Worm (Caenorhabditis elegans): ENCODE data around the gene cyb-2.1.

cyb-2.1 gene

ce11 chrIV:10990699-10991098, 4.9 kb downstream of the cyb-2.1 start, which contains the start of gene F13H10.5:
F13H10.5 (plus strand) TSS chrIV:10990999.
- TF ChIP-seq nfya-1 (tag; optimal IDR thresholded peaks at IDR 0.05; ENCODE audit: borderline replicate concordance, insufficient read depth) = no peak
- TF ChIP-seq F57C9.4 (tag; optimal IDR thresholded peaks at IDR 0.05) = no peak
- TF ChIP-seq snpc-1.3 (tag; optimal IDR thresholded peaks at IDR 0.05; ENCODE audit: insufficient read depth) = no peak
- TF ChIP-seq tbp1 (GFP tag; optimal IDR thresholded peaks at IDR 0.05) = no peak
- TF ChIP-seq rcor-1 (GFP tag; IDR thresholded peaks at IDR 0.05) = no peak
- TF ChIP-seq attf-5 (GFP tag; optimal IDR thresholded peaks at IDR 0.05) = no peak
- TF ChIP-seq egrh-3 (GFP tag; IDR thresholded peaks at IDR 0.05) = no peak
- no peak for TF ChIP-seq nfyb-1 (GFP tag; IDR thresholded peaks at IDR 0.05)
- no peak for TF ChIP-seq lin-35 (GFP tag; optimal IDR thresholded peaks at IDR 0.05)
- no peak for TF ChIP-seq nhr-90 (tag; optimal IDR thresholded peaks at IDR 0.05)
- TF ChIP-seq lin-40 (tag; optimal IDR thresholded peaks at IDR 0.05) = no peak

ce11 chrIV:11001614-11002013, 15.8 kb downstream of the cyb-2.1 start, which contains the start of gene F13H10.9:
F13H10.9 (plus strand) TSS chrIV:11001914.
- no peak for TF ChIP-seq madf-6 (GFP tag; IDR thresholded peaks at IDR 0.05)
- TF ChIP-seq snpc-1.3 (tag; optimal IDR thresholded peaks at IDR 0.05; ENCODE audit: insufficient read depth) = no peak
- no peak for TF ChIP-seq K12H6.12 (tag; optimal IDR thresholded peaks at IDR 0.05)
- no peak for TF ChIP-seq D2030.7 (GFP tag; IDR thresholded peaks at IDR 0.05)
- TF ChIP-seq hlh-12 (tag; optimal IDR thresholded peaks at IDR 0.05) = no peak
- TF ChIP-seq Y56A3A.18 (GFP tag; IDR thresholded peaks at IDR 0.05) = no peak
- no peak for TF ChIP-seq ekl-4 (GFP tag; IDR thresholded peaks at IDR 0.05)
- TF ChIP-seq sptf-2 (GFP tag; optimal IDR thresholded peaks at IDR 0.05) = no peak
- TF ChIP-seq F49E8.2 (tag; optimal IDR thresholded peaks at IDR 0.05; ENCODE audit: insufficient read depth) = no peak
- no peak for TF ChIP-seq lag-1 (GFP tag; IDR thresholded peaks at IDR 0.05)
- no peak for TF ChIP-seq dpl-1 (GFP tag; optimal IDR thresholded peaks at IDR 0.05)
- no peak for TF ChIP-seq B0261.1 (tag; optimal IDR thresholded peaks at IDR 0.05)
- TF ChIP-seq C17E4.6 (GFP tag; IDR thresholded peaks at IDR 0.05) = no peak
- no peak for TF ChIP-seq zfh-2 (GFP tag; conservative IDR thresholded peaks at IDR 0.05)
- TF ChIP-seq hmg-20 (GFP tag; IDR thresholded peaks at IDR 0.05) = no peak
- TF ChIP-seq him-1 (tag; optimal IDR thresholded peaks at IDR 0.05) = no peak

ce11 chrIV:11004273-11004672, 18.5 kb downstream of the cyb-2.1 start, which contains the start of gene F13H10.1:
F13H10.1 (plus strand) TSS chrIV:11004573.
- TF ChIP-seq ceh-91 (GFP tag; IDR thresholded peaks at IDR 0.05) = no peak
- no peak for TF ChIP-seq egl-44 (GFP tag; IDR thresholded peaks at IDR 0.05)
- no peak for TF ChIP-seq atf-7 (tag; optimal IDR thresholded peaks at IDR 0.05)
- no peak for TF ChIP-seq madf-3 (GFP tag; IDR thresholded peaks at IDR 0.05)
- no peak for TF ChIP-seq Y79H2A.3 (GFP tag; conservative IDR thresholded peaks at IDR 0.05)
- TF ChIP-seq F57A8.1 (GFP tag; optimal IDR thresholded peaks at IDR 0.05) = no peak
- TF ChIP-seq lin-26 (GFP tag; IDR thresholded peaks at IDR 0.05) = no peak
- TF ChIP-seq mes-4 (tag; optimal IDR thresholded peaks at IDR 0.05) = no peak
- no peak for TF ChIP-seq Y67H2A.10 (GFP tag; conservative IDR thresholded peaks at IDR 0.05)
- TF ChIP-seq ztf-22 (GFP tag; optimal IDR thresholded peaks at IDR 0.05) = no peak
- TF ChIP-seq lin-54 (GFP tag; optimal IDR thresholded peaks at IDR 0.05) = no peak
- no peak for TF ChIP-seq unc-130 (GFP tag; optimal IDR thresholded peaks at IDR 0.05)
- no peak for TF ChIP-seq ets-4 (GFP tag; optimal IDR thresholded peaks at IDR 0.05)
- TF ChIP-seq rec-8 (tag; optimal IDR thresholded peaks at IDR 0.05) = no peak
